Worm (Caenorhabditis elegans) whole organism, young adult: ENCODE data around the gene K10H10.7.

ENCODE experiments used
- F23B12.7 ChIP-seq: sonication (generic microtip); optimal IDR thresholded peaks from 2 replicates; lab custom pipeline; 2017; ENCODE audit warnings: missing genetic modification characterization, mild to moderate bottlenecking, missing compliant biosample characterization, antibody characterized with exemption, moderate library complexity; ENCODE audit not compliant: insufficient read depth
- F37B4.10 ChIP-seq: fragments of 200-800 bp; sonication (Bioruptor generic); IDR thresholded peaks from 2 replicates; pipeline ENCODE4 v1.3.6; 2022; ENCODE audit warnings: missing genetic modification characterization, missing compliant biosample characterization
- F55B11.4 ChIP-seq: sonication (generic microtip); optimal IDR thresholded peaks from 2 replicates; lab custom pipeline; 2016; ENCODE audit warnings: missing compliant biosample characterization, missing genetic modification characterization, borderline replicate concordance; ENCODE audit not compliant: insufficient read depth
- akir-1 ChIP-seq: fragments of 200-800 bp; sonication (Bioruptor generic); optimal IDR thresholded peaks from 2 replicates; lab custom pipeline; 2018; ENCODE audit warnings: mild to moderate bottlenecking, missing genetic modification characterization, moderate library complexity, missing compliant biosample characterization
- ama-1 ChIP-seq, 3 experiments: fragments of 150-350 bp in 1 of 3; sonication (generic microtip) in 2 of 3; optimal IDR thresholded peaks; 2 replicates each; lab custom pipeline; 2014 to 2018; ENCODE audit warnings: missing biosample characterization in 2 of 3, missing genetic modification characterization in 2 of 3, missing genetic modification reagents in 2 of 3
- ceh-91 ChIP-seq: fragments of 200-800 bp; sonication (Bioruptor generic); IDR thresholded peaks from 2 replicates; pipeline ENCODE4 v1.3.6; 2022; ENCODE audit warnings: missing genetic modification reagents, missing genetic modification characterization, missing compliant biosample characterization
- efl-1 ChIP-seq: fragments of 150-350 bp; optimal IDR thresholded peaks from 2 replicates; lab custom pipeline; 2014; ENCODE audit warnings: missing biosample characterization, missing genetic modification reagents, missing genetic modification characterization
- hlh-12 ChIP-seq: sonication (generic microtip); optimal IDR thresholded peaks from 2 replicates; lab custom pipeline; 2016; ENCODE audit warnings: missing genetic modification characterization, missing compliant biosample characterization
- lsy-27 ChIP-seq: sonication (generic microtip); optimal IDR thresholded peaks from 2 replicates; lab custom pipeline; 2017; ENCODE audit warnings: missing genetic modification characterization, mild to moderate bottlenecking, missing compliant biosample characterization, antibody characterized with exemption, missing genotype, borderline replicate concordance; ENCODE audit not compliant: insufficient read depth
- madf-8 ChIP-seq: fragments of 200-800 bp; sonication (Bioruptor generic); conservative IDR thresholded peaks from 2 replicates; pipeline ENCODE4 v1.3.6; 2022; ENCODE audit warnings: missing genetic modification reagents, missing genetic modification characterization, missing compliant biosample characterization
- pha-4 ChIP-seq: fragments of 150-350 bp; sonication (generic microtip); optimal IDR thresholded peaks from 2 replicates; lab custom pipeline; 2014; ENCODE audit warnings: missing biosample characterization, missing genetic modification reagents, missing genetic modification characterization
- snpc-3.4 ChIP-seq: sonication (generic microtip); optimal IDR thresholded peaks from 2 replicates; lab custom pipeline; 2017; ENCODE audit warnings: missing genetic modification characterization, mild to moderate bottlenecking, missing compliant biosample characterization, antibody characterized with exemption, moderate library complexity, missing genotype, missing genetic modification reagents
- unc-62 ChIP-seq: fragments of 150-350 bp; optimal IDR thresholded peaks from 2 replicates; lab custom pipeline; 2014; ENCODE audit warnings: missing biosample characterization, missing genetic modification reagents, missing genetic modification characterization

ce11 chrII:14534000-14534399 lies 26.5 kb upstream of the K10H10.7 start, which contains the start of gene C04H5.1:
- no peak for TF ChIP-seq ama-1 (optimal IDR thresholded peaks at IDR 0.05; lab: Kevin White, UChicago)
- no peak for TF ChIP-seq ama-1 (GFP tag; optimal IDR thresholded peaks at IDR 0.05; lab: Kevin White, UChicago)
- TF ChIP-seq F37B4.10 (GFP tag; lab: Robert Waterston, UW) = no peak
- no peak for TF ChIP-seq lsy-27
- TF ChIP-seq F23B12.7 (tag; lab: Kevin White, UChicago) = no peak
- TF ChIP-seq madf-8 = no peak
- TF ChIP-seq F55B11.4 (tag; lab: Kevin White, UChicago) = no peak
- TF ChIP-seq snpc-3.4 (tag; lab: Kevin White, UChicago) = no peak
- no peak for TF ChIP-seq unc-62 (GFP tag; lab: Kevin White, UChicago)
- TF ChIP-seq ceh-91 (GFP tag; lab: Robert Waterston, UW) = no peak
- no peak for TF ChIP-seq hlh-12
- no peak for TF ChIP-seq pha-4
- no peak for TF ChIP-seq akir-1 (GFP tag; lab: Kevin White, UChicago)
- TF ChIP-seq efl-1 (GFP tag; lab: Kevin White, UChicago) = no peak
